Fruit fly (Drosophila melanogaster) whole organism, wandering third instar larva: Measurements from ENCODE around the gene CG5180.

Source experiments
- Abd-B ChIP-seq: fragments of >200 bp; optimal IDR thresholded peaks from 2 replicates; lab custom pipeline; 2017; ENCODE audit warnings: missing biosample characterization, missing genetic modification characterization
- CG32264 ChIP-seq: fragments of 200-800 bp; sonication (Bioruptor generic); optimal IDR thresholded peaks from 2 replicates; lab custom pipeline; 2016; ENCODE audit warnings: missing biosample characterization, missing genetic modification characterization
- CG9705 ChIP-seq: fragments of 200-800 bp; sonication (Bioruptor generic); optimal IDR thresholded peaks from 2 replicates; lab custom pipeline; 2018; ENCODE audit warnings: missing biosample characterization, mild to moderate bottlenecking, missing genetic modification characterization
- CrebA ChIP-seq: fragments of 200-800 bp; sonication (Bioruptor generic); optimal IDR thresholded peaks from 2 replicates; lab custom pipeline; 2016; ENCODE audit warnings: missing biosample characterization, mild to moderate bottlenecking, missing genetic modification characterization, borderline replicate concordance
- Dfd ChIP-seq: fragments of >200 bp; optimal IDR thresholded peaks from 2 replicates; lab custom pipeline; 2017; ENCODE audit warnings: missing biosample characterization, missing genetic modification characterization
- Dif ChIP-seq: fragments of 200-275, 200-300 bp; sonication (Bioruptor generic); optimal IDR thresholded peaks from 2 replicates; lab custom pipeline; 2018; ENCODE audit warnings: missing biosample characterization, missing genetic modification characterization; ENCODE audit not compliant: partially characterized antibody
- GATAd ChIP-seq: sonication (Bioruptor generic); optimal IDR thresholded peaks from 2 replicates; lab custom pipeline; 2016; ENCODE audit warnings: missing biosample characterization, missing genetic modification characterization
- HLH106 ChIP-seq: fragments of 200-800 bp; optimal IDR thresholded peaks from 3 replicates; lab custom pipeline; 2019; ENCODE audit warnings: missing biosample characterization, mild to moderate bottlenecking, missing genetic modification characterization, moderate library complexity
- Hnf4 ChIP-seq: fragments of 200-800 bp; sonication (Bioruptor generic); optimal IDR thresholded peaks from 2 replicates; lab custom pipeline; 2016; ENCODE audit warnings: missing biosample characterization, mild to moderate bottlenecking, missing genetic modification characterization
- Hr78 ChIP-seq: fragments of >200 bp; optimal IDR thresholded peaks from 2 replicates; lab custom pipeline; 2017; ENCODE audit warnings: missing biosample characterization, missing genetic modification characterization
- Hr83 ChIP-seq: fragments of 200-300 bp; sonication (Bioruptor generic); optimal IDR thresholded peaks from 2 replicates; lab custom pipeline; 2016; ENCODE audit warnings: missing biosample characterization, mild to moderate bottlenecking, missing genetic modification characterization, moderate library complexity; ENCODE audit not compliant: poor library complexity, severe bottlenecking
- Jra ChIP-seq: sonication (Bioruptor generic); optimal IDR thresholded peaks from 2 replicates; lab custom pipeline; 2016; ENCODE audit warnings: missing biosample characterization, missing genetic modification characterization
- Mio ChIP-seq: sonication (Bioruptor generic); optimal IDR thresholded peaks from 2 replicates; lab custom pipeline; 2016; ENCODE audit warnings: missing biosample characterization, missing genetic modification characterization
- Myc ChIP-seq: fragments of >200 bp; optimal IDR thresholded peaks from 2 replicates; lab custom pipeline; 2017
- N ChIP-seq: fragments of >200 bp; optimal IDR thresholded peaks from 2 replicates; lab custom pipeline; 2018; ENCODE audit warnings: missing biosample characterization, missing external identifiers, missing genetic modification characterization
- OdsH ChIP-seq: fragments of 200-800 bp; sonication (Bioruptor generic); optimal IDR thresholded peaks from 2 replicates; lab custom pipeline; 2016; ENCODE audit warnings: missing biosample characterization, mild to moderate bottlenecking, missing genetic modification characterization
- Rel ChIP-seq, 2 experiments: fragments of 200-800 bp; sonication (Bioruptor generic) in 1 of 2; optimal IDR thresholded peaks; 2 replicates in 1 of 2; 3 replicates in 1 of 2; lab custom pipeline; 2016 to 2019; ENCODE audit warnings: mild to moderate bottlenecking in 2 of 2, missing biosample characterization in 2 of 2, missing genetic modification characterization in 2 of 2, moderate library complexity in 1 of 2
- Sp1 ChIP-seq: fragments of 200-800 bp; sonication (Bioruptor generic); optimal IDR thresholded peaks from 3 replicates; lab custom pipeline; 2019; ENCODE audit warnings: missing biosample characterization, mild to moderate bottlenecking, missing genetic modification characterization, moderate library complexity
- Vsx2 ChIP-seq: fragments of 200-300, 225-300 bp; sonication (Bioruptor generic); optimal IDR thresholded peaks from 2 replicates; lab custom pipeline; 2018; ENCODE audit warnings: missing biosample characterization, missing genetic modification characterization; ENCODE audit not compliant: partially characterized antibody
- br ChIP-seq: fragments of 200-800 bp; sonication (Bioruptor generic); optimal IDR thresholded peaks from 2 replicates; lab custom pipeline; 2016; ENCODE audit warnings: missing biosample characterization, missing genetic modification characterization
- brk ChIP-seq: fragments of 200-800 bp; sonication (Bioruptor generic); optimal IDR thresholded peaks from 2 replicates; lab custom pipeline; 2016; ENCODE audit warnings: missing biosample characterization, mild to moderate bottlenecking, missing genetic modification characterization
- dl ChIP-seq, 2 experiments: fragments of 175-275, 200-275 bp in 1 of 2; fragments of 200-275 bp in 1 of 2; sonication (Bioruptor generic); optimal IDR thresholded peaks; lab custom pipeline; 2018; ENCODE audit warnings: mild to moderate bottlenecking in 2 of 2, missing biosample characterization in 2 of 2, missing genetic modification characterization in 2 of 2, moderate library complexity in 2 of 2; ENCODE audit not compliant: partially characterized antibody in 2 of 2, insufficient read depth in 1 of 2
- dmrt93B ChIP-seq: fragments of 200-800 bp; sonication (Bioruptor generic); optimal IDR thresholded peaks from 2 replicates; lab custom pipeline; 2018; ENCODE audit warnings: missing biosample characterization, mild to moderate bottlenecking, missing genetic modification characterization
- dsf ChIP-seq: sonication (Bioruptor generic); optimal IDR thresholded peaks from 2 replicates; lab custom pipeline; 2016; ENCODE audit warnings: missing biosample characterization, missing genetic modification characterization, borderline replicate concordance
- ey ChIP-seq: fragments of 200-800 bp; sonication (Bioruptor generic); optimal IDR thresholded peaks from 2 replicates; lab custom pipeline; 2016; ENCODE audit warnings: missing biosample characterization, missing genetic modification characterization
- foxo ChIP-seq, 2 experiments: fragments of 200-800 bp; sonication (Bioruptor generic); optimal IDR thresholded peaks; 2 replicates in 1 of 2; 3 replicates in 1 of 2; lab custom pipeline; 2016 to 2017; ENCODE audit warnings: missing biosample characterization in 2 of 2, missing genetic modification characterization in 2 of 2
- fru ChIP-seq: fragments of 200-800 bp; sonication (Bioruptor generic); optimal IDR thresholded peaks from 3 replicates; lab custom pipeline; 2016; ENCODE audit warnings: missing biosample characterization, mild to moderate bottlenecking, missing genetic modification characterization
- h ChIP-seq: fragments of 200-800 bp; sonication (Bioruptor generic); optimal IDR thresholded peaks from 3 replicates; lab custom pipeline; 2016; ENCODE audit warnings: missing biosample characterization, mild to moderate bottlenecking, missing genetic modification characterization
- jim ChIP-seq: fragments of 175-275, 200-325 bp; sonication (Bioruptor generic); optimal IDR thresholded peaks from 2 replicates; lab custom pipeline; 2016; ENCODE audit warnings: missing biosample characterization, mild to moderate bottlenecking, missing genetic modification characterization
- lola ChIP-seq: fragments of >200 bp; optimal IDR thresholded peaks from 2 replicates; lab custom pipeline; 2017; ENCODE audit warnings: missing biosample characterization, missing genetic modification characterization
- pan ChIP-seq: fragments of >200 bp; optimal IDR thresholded peaks from 2 replicates; lab custom pipeline; 2017
- psq ChIP-seq: fragments of 200-800 bp; sonication (Bioruptor generic); optimal IDR thresholded peaks from 3 replicates; lab custom pipeline; 2017; ENCODE audit warnings: missing biosample characterization, mild to moderate bottlenecking, missing genetic modification characterization, moderate library complexity
- rgr ChIP-seq: fragments of 200-800 bp; sonication (Bioruptor generic); optimal IDR thresholded peaks from 3 replicates; lab custom pipeline; 2016; ENCODE audit warnings: missing biosample characterization, mild to moderate bottlenecking, missing genetic modification characterization
- sage ChIP-seq: fragments of 200-800 bp; sonication (Bioruptor generic); optimal IDR thresholded peaks from 2 replicates; lab custom pipeline; 2016; ENCODE audit warnings: missing biosample characterization, mild to moderate bottlenecking, missing genetic modification characterization
- sv ChIP-seq: fragments of 200-800 bp; sonication (Bioruptor generic); optimal IDR thresholded peaks from 3 replicates; lab custom pipeline; 2016; ENCODE audit warnings: missing biosample characterization, missing genetic modification characterization
- tai ChIP-seq: sonication (Bioruptor generic); optimal IDR thresholded peaks from 2 replicates; lab custom pipeline; 2016; ENCODE audit warnings: missing biosample characterization, missing genetic modification characterization
- usp ChIP-seq: fragments of >200 bp; optimal IDR thresholded peaks from 2 replicates; lab custom pipeline; 2017; ENCODE audit warnings: missing biosample characterization, missing genetic modification characterization
- woc ChIP-seq: sonication (Bioruptor generic); optimal IDR thresholded peaks from 2 replicates; lab custom pipeline; 2016; ENCODE audit warnings: missing biosample characterization, mild to moderate bottlenecking, missing genetic modification characterization

The CG5180 gene

dm6 chr3R:20593463-20593838 lies 35.7 kb downstream of the CG5180 start:
- TF ChIP-seq lola: no peak
- TF ChIP-seq brk (GFP tag; lab: Kevin White, UChicago): no peak
- no peak for TF ChIP-seq Vsx2 (GFP tag; lab: Kevin White, UChicago)
- no peak for TF ChIP-seq Jra (GFP tag; lab: Kevin White, UChicago)
- no peak for TF ChIP-seq fru (GFP tag; lab: Kevin White, UChicago)
- TF ChIP-seq usp (GFP tag; lab: Kevin White, UChicago): no peak
- no peak for TF ChIP-seq OdsH (GFP tag; lab: Kevin White, UChicago)
- TF ChIP-seq CG32264 (GFP tag; lab: Kevin White, UChicago): no peak
- TF ChIP-seq rgr (GFP tag; lab: Kevin White, UChicago): no peak
- no peak for TF ChIP-seq CG9705 (GFP tag; lab: Kevin White, UChicago)

- peak; percentile 56 for TF ChIP-seq CG9705 (GFP tag; lab: Kevin White, UChicago)
- no peak for TF ChIP-seq Abd-B
- peak; percentile 51 to 74 for TF ChIP-seq dl (GFP tag; optimal IDR thresholded peaks at IDR 0.05; lab: Kevin White, UChicago; ENCODE audit: insufficient read depth in 1 of 2, partially characterized antibody in 2 of 2)
- no peak for TF ChIP-seq Vsx2 (GFP tag; lab: Kevin White, UChicago)
- TF ChIP-seq dmrt93B (GFP tag; lab: Kevin White, UChicago): peak; percentile 69
- TF ChIP-seq Jra (GFP tag; lab: Kevin White, UChicago): no peak
- TF ChIP-seq Mio (GFP tag; lab: Kevin White, UChicago): no peak
- TF ChIP-seq CrebA (GFP tag; lab: Kevin White, UChicago): no peak
- peak; percentile 44 for TF ChIP-seq ey
- TF ChIP-seq N: no peak
- peak; percentile 49 for TF ChIP-seq Dif (GFP tag; lab: Kevin White, UChicago)
- TF ChIP-seq fru (GFP tag; lab: Kevin White, UChicago): peak; percentile 64
- TF ChIP-seq CG32264 (GFP tag; lab: Kevin White, UChicago): no peak
- no peak for TF ChIP-seq tai (GFP tag; lab: Kevin White, UChicago)
- no peak for TF ChIP-seq Dfd (GFP tag; lab: Kevin White, UChicago)
- no peak for TF ChIP-seq lola
- TF ChIP-seq sage (GFP tag; lab: Kevin White, UChicago): peak; percentile 16
- TF ChIP-seq woc: peak; percentile 44
- peak; percentile 89 for TF ChIP-seq rgr (GFP tag; lab: Kevin White, UChicago)
- TF ChIP-seq HLH106 (tag; lab: Kevin White, UChicago): peak; percentile 83
- peak; percentile 64 for TF ChIP-seq brk (GFP tag; lab: Kevin White, UChicago)
- TF ChIP-seq Sp1 (GFP tag; lab: Kevin White, UChicago): peak; percentile 90
- TF ChIP-seq jim (GFP tag; lab: Kevin White, UChicago): no peak
- TF ChIP-seq h: peak; percentile 68
- peak; percentile 9 for TF ChIP-seq br (GFP tag; lab: Kevin White, UChicago)
- TF ChIP-seq Hr78 (GFP tag; lab: Kevin White, UChicago): no peak
- peak in 1 of 2 experiments; percentile 86 for TF ChIP-seq foxo (GFP tag; optimal IDR thresholded peaks at IDR 0.05; lab: Kevin White, UChicago)
- TF ChIP-seq sv (GFP tag; lab: Kevin White, UChicago): peak; percentile 53
- peak; percentile 91 for TF ChIP-seq OdsH (GFP tag; lab: Kevin White, UChicago)
- peak; percentile 1 for TF ChIP-seq dsf
- TF ChIP-seq Myc (lab: Kevin White, UChicago): no peak
- TF ChIP-seq Rel (GFP tag; optimal IDR thresholded peaks at IDR 0.05; lab: Kevin White, UChicago): no peak
- TF ChIP-seq Rel (tag; optimal IDR thresholded peaks at IDR 0.05; lab: Kevin White, UChicago): peak; percentile 19
- TF ChIP-seq Hnf4 (GFP tag; lab: Kevin White, UChicago): peak; percentile 54
- TF ChIP-seq psq: peak; percentile 82
- TF ChIP-seq GATAd: no peak
- TF ChIP-seq Hr83 (GFP tag; lab: Kevin White, UChicago): peak; percentile 8
- no peak for TF ChIP-seq usp (GFP tag; lab: Kevin White, UChicago)
- no peak for TF ChIP-seq pan (lab: Kevin White, UChicago)
Measured at dm6 chr3R:20594194-20595144, 36.7 kb downstream of the CG5180 start.
